Fruit fly (Drosophila melanogaster) whole organism, prepupa: Measurements from ENCODE around the gene Acsf2.

Experiments used
- Blimp-1 ChIP-seq: fragments of 200-800 bp; sonication (Bioruptor generic); optimal IDR thresholded peaks from 3 replicates; lab custom pipeline; 2017; ENCODE audit warnings: missing biosample characterization, missing genetic modification characterization, mild to moderate bottlenecking, moderate library complexity, missing genetic modification reagents
- CG10631 ChIP-seq: fragments of 200-800 bp; sonication (Bioruptor generic); optimal IDR thresholded peaks from 2 replicates; lab custom pipeline; 2016; ENCODE audit warnings: missing biosample characterization, missing genetic modification characterization
- CG11762 ChIP-seq: fragments of 200-800 bp; sonication (Bioruptor generic); optimal IDR thresholded peaks from 3 replicates; lab custom pipeline; 2016; ENCODE audit warnings: missing biosample characterization, missing genetic modification characterization; ENCODE audit not compliant: insufficient read depth
- CG11902 ChIP-seq: fragments of 200-800 bp; sonication (Bioruptor generic); optimal IDR thresholded peaks from 3 replicates; lab custom pipeline; 2016; ENCODE audit warnings: missing biosample characterization, missing genetic modification characterization
- CG15336 ChIP-seq: fragments of 200-800 bp; sonication (Bioruptor generic); IDR thresholded peaks from 2 replicates; pipeline ENCODE4 v1.3.6; 2022; ENCODE audit warnings: missing biosample characterization, missing genetic modification characterization
- CG1621 ChIP-seq: fragments of 200-800 bp; sonication (Bioruptor generic); optimal IDR thresholded peaks from 3 replicates; lab custom pipeline; 2018; ENCODE audit warnings: missing biosample characterization, mild to moderate bottlenecking, missing genetic modification characterization
- CG16779 ChIP-seq: fragments of 200-800 bp; sonication (Bioruptor generic); optimal IDR thresholded peaks from 3 replicates; lab custom pipeline; 2017; ENCODE audit warnings: missing biosample characterization, mild to moderate bottlenecking, missing genetic modification characterization
- CG3032 ChIP-seq: fragments of 200-800 bp; optimal IDR thresholded peaks from 2 replicates; lab custom pipeline; 2019; ENCODE audit warnings: missing biosample characterization, mild to moderate bottlenecking, missing genetic modification characterization, moderate library complexity
- CG31627 ChIP-seq: fragments of 200-800 bp; sonication (Bioruptor generic); optimal IDR thresholded peaks from 3 replicates; lab custom pipeline; 2016; ENCODE audit warnings: missing biosample characterization, missing genetic modification characterization
- CG34406 ChIP-seq: fragments of 200-800 bp; sonication (Bioruptor generic); optimal IDR thresholded peaks from 3 replicates; lab custom pipeline; 2016; ENCODE audit warnings: missing biosample characterization, missing genetic modification characterization
- CG3919 ChIP-seq: fragments of 200-800 bp; sonication (Bioruptor generic); optimal IDR thresholded peaks from 3 replicates; lab custom pipeline; 2016; ENCODE audit warnings: missing biosample characterization, missing genetic modification characterization
- CG4318 ChIP-seq: fragments of 200-800 bp; sonication (Bioruptor generic); optimal IDR thresholded peaks from 3 replicates; lab custom pipeline; 2017; ENCODE audit warnings: missing biosample characterization, mild to moderate bottlenecking, missing genetic modification characterization
- CG6163 ChIP-seq: fragments of 200-800 bp; sonication (Bioruptor generic); IDR thresholded peaks from 3 replicates; pipeline ENCODE4 v1.3.6; 2022; ENCODE audit warnings: missing biosample characterization, missing genetic modification characterization
- CG6276 ChIP-seq: fragments of 200-800 bp; sonication (Bioruptor generic); optimal IDR thresholded peaks from 2 replicates; lab custom pipeline; 2017; ENCODE audit warnings: missing biosample characterization, mild to moderate bottlenecking, missing genetic modification characterization
- CG6808 ChIP-seq: fragments of 200-800 bp; sonication (Bioruptor generic); optimal IDR thresholded peaks from 3 replicates; lab custom pipeline; 2017; ENCODE audit warnings: missing biosample characterization, missing genetic modification characterization, mild to moderate bottlenecking, moderate library complexity, missing genetic modification reagents
- CG6854 ChIP-seq: fragments of 200-800 bp; sonication (Bioruptor generic); optimal IDR thresholded peaks from 2 replicates; lab custom pipeline; 2017; ENCODE audit warnings: missing biosample characterization, mild to moderate bottlenecking, missing genetic modification characterization
- CG7368 ChIP-seq: fragments of 200-800 bp; sonication (Bioruptor generic); optimal IDR thresholded peaks from 3 replicates; lab custom pipeline; 2016; ENCODE audit warnings: missing biosample characterization, missing genetic modification characterization
- CG8119 ChIP-seq: fragments of 200-800 bp; sonication (Bioruptor generic); IDR thresholded peaks from 3 replicates; pipeline ENCODE4 v1.3.6; 2022; ENCODE audit warnings: missing biosample characterization, missing genetic modification characterization
- CG8319 ChIP-seq: fragments of 200-800 bp; sonication (Bioruptor generic); optimal IDR thresholded peaks from 3 replicates; lab custom pipeline; 2016; ENCODE audit warnings: missing biosample characterization, missing genetic modification characterization
- CG8632 ChIP-seq: fragments of 200-800 bp; sonication (Bioruptor generic); optimal IDR thresholded peaks from 3 replicates; lab custom pipeline; 2016; ENCODE audit warnings: missing biosample characterization, missing genetic modification characterization
- Eip75B ChIP-seq: fragments of 200-800 bp; sonication (Bioruptor generic); optimal IDR thresholded peaks from 3 replicates; lab custom pipeline; 2016; ENCODE audit warnings: missing biosample characterization, missing genetic modification characterization
- Eip78C ChIP-seq: fragments of 200-800 bp; sonication (Bioruptor generic); peaks from one replicate; lab custom pipeline; 2016; ENCODE audit warnings: missing biosample characterization, missing genetic modification characterization
- Eip93F ChIP-seq: fragments of 200-800 bp; sonication (Bioruptor generic); optimal IDR thresholded peaks from 2 replicates; lab custom pipeline; 2016; ENCODE audit warnings: missing biosample characterization, mild to moderate bottlenecking, missing genetic modification characterization
- Ets21C ChIP-seq: fragments of 200-800 bp; sonication (Bioruptor generic); optimal IDR thresholded peaks from 3 replicates; lab custom pipeline; 2016; ENCODE audit warnings: missing biosample characterization, missing genetic modification characterization
- Ets96B ChIP-seq: fragments of 200-800 bp; optimal IDR thresholded peaks from 2 replicates; lab custom pipeline; 2019; ENCODE audit warnings: missing biosample characterization, mild to moderate bottlenecking, missing genetic modification characterization, moderate library complexity
- Hr38 ChIP-seq: sonication (Bioruptor generic); optimal IDR thresholded peaks from 2 replicates; lab custom pipeline; 2016; ENCODE audit warnings: missing biosample characterization, missing genetic modification characterization
- Hr4 ChIP-seq: fragments of 200-800 bp; sonication (Bioruptor generic); optimal IDR thresholded peaks from 3 replicates; lab custom pipeline; 2016; ENCODE audit warnings: missing biosample characterization, missing genetic modification characterization
- Lpt ChIP-seq: fragments of 200-800 bp; sonication (Bioruptor generic); optimal IDR thresholded peaks from 3 replicates; lab custom pipeline; 2016; ENCODE audit warnings: missing biosample characterization, missing genetic modification characterization
- Met ChIP-seq: fragments of 200-800 bp; sonication (Bioruptor generic); optimal IDR thresholded peaks from 3 replicates; lab custom pipeline; 2016; ENCODE audit warnings: missing biosample characterization, missing genetic modification characterization
- OdsH ChIP-seq: fragments of 200-800 bp; sonication (Bioruptor generic); optimal IDR thresholded peaks from 3 replicates; lab custom pipeline; 2016; ENCODE audit warnings: missing biosample characterization, missing genetic modification characterization
- Smox ChIP-seq: fragments of 200-800 bp; sonication (Bioruptor generic); optimal IDR thresholded peaks from 3 replicates; lab custom pipeline; 2016; ENCODE audit warnings: missing biosample characterization, missing genetic modification characterization
- Sox102F ChIP-seq: fragments of 200-800 bp; sonication (Bioruptor generic); optimal IDR thresholded peaks from 2 replicates; lab custom pipeline; 2016; ENCODE audit warnings: missing biosample characterization, mild to moderate bottlenecking, missing genetic modification characterization
- Sox14 ChIP-seq: fragments of 200-800 bp; sonication (Bioruptor generic); optimal IDR thresholded peaks from 3 replicates; lab custom pipeline; 2016; ENCODE audit warnings: missing biosample characterization, missing genetic modification characterization
- cyc ChIP-seq: fragments of 200-800 bp; sonication (Bioruptor generic); optimal IDR thresholded peaks from 3 replicates; lab custom pipeline; 2016; ENCODE audit warnings: missing biosample characterization, missing genetic modification characterization
- dac ChIP-seq: fragments of 200-800 bp; sonication (Bioruptor generic); optimal IDR thresholded peaks from 2 replicates; lab custom pipeline; 2017; ENCODE audit warnings: missing biosample characterization, mild to moderate bottlenecking, missing genetic modification characterization
- dsx ChIP-seq: fragments of 200-800 bp; optimal IDR thresholded peaks from 3 replicates; lab custom pipeline; 2019; ENCODE audit warnings: missing biosample characterization, mild to moderate bottlenecking, missing genetic modification characterization, moderate library complexity; ENCODE audit not compliant: poor library complexity, severe bottlenecking
- eg ChIP-seq: fragments of 200-800 bp; sonication (Bioruptor generic); IDR thresholded peaks from 3 replicates; pipeline ENCODE4 v1.3.6; 2022; ENCODE audit warnings: missing biosample characterization, missing genetic modification characterization
- esn ChIP-seq: fragments of 200-800 bp; sonication (Bioruptor generic); optimal IDR thresholded peaks from 2 replicates; lab custom pipeline; 2016; ENCODE audit warnings: missing biosample characterization, mild to moderate bottlenecking, missing genetic modification characterization, moderate library complexity
- fd85E ChIP-seq: fragments of 200-800 bp; sonication (Bioruptor generic); optimal IDR thresholded peaks from 3 replicates; lab custom pipeline; 2016; ENCODE audit warnings: missing biosample characterization, missing genetic modification characterization
- fkh ChIP-seq: fragments of 200-800 bp; sonication (Bioruptor generic); optimal IDR thresholded peaks from 3 replicates; lab custom pipeline; 2017; ENCODE audit warnings: missing biosample characterization, mild to moderate bottlenecking, missing genetic modification characterization, moderate library complexity
- lz ChIP-seq: fragments of 200-800 bp; sonication (Bioruptor generic); optimal IDR thresholded peaks from 3 replicates; lab custom pipeline; 2016; ENCODE audit warnings: missing biosample characterization, missing genetic modification characterization
- net ChIP-seq: fragments of 200-800 bp; sonication (Bioruptor generic); optimal IDR thresholded peaks from 3 replicates; lab custom pipeline; 2016; ENCODE audit warnings: missing biosample characterization, missing genetic modification characterization
- pdm3 ChIP-seq: fragments of 200-800 bp; sonication (Bioruptor generic); optimal IDR thresholded peaks from 3 replicates; lab custom pipeline; 2016; ENCODE audit warnings: missing biosample characterization, missing genetic modification characterization
- ss ChIP-seq, 2 experiments: fragments of 200-800 bp; sonication (Bioruptor generic); optimal IDR thresholded peaks; 2 replicates in 1 of 2; 3 replicates in 1 of 2; lab custom pipeline; 2017 to 2018; ENCODE audit warnings: mild to moderate bottlenecking in 2 of 2, missing biosample characterization in 2 of 2, missing genetic modification characterization in 2 of 2, moderate library complexity in 1 of 2
- svp ChIP-seq: fragments of 200-800 bp; sonication (Bioruptor generic); peaks from one replicate; lab custom pipeline; 2016; ENCODE audit warnings: missing biosample characterization, missing genetic modification characterization
- topi ChIP-seq: fragments of 200-800 bp; sonication (Bioruptor generic); optimal IDR thresholded peaks from 3 replicates; lab custom pipeline; 2016; ENCODE audit warnings: missing biosample characterization, missing genetic modification characterization
- vri ChIP-seq: fragments of 200-800 bp; sonication (Bioruptor generic); optimal IDR thresholded peaks from 3 replicates; lab custom pipeline; 2016; ENCODE audit warnings: missing biosample characterization, mild to moderate bottlenecking, missing genetic modification characterization

Gene Acsf2

DNA sequence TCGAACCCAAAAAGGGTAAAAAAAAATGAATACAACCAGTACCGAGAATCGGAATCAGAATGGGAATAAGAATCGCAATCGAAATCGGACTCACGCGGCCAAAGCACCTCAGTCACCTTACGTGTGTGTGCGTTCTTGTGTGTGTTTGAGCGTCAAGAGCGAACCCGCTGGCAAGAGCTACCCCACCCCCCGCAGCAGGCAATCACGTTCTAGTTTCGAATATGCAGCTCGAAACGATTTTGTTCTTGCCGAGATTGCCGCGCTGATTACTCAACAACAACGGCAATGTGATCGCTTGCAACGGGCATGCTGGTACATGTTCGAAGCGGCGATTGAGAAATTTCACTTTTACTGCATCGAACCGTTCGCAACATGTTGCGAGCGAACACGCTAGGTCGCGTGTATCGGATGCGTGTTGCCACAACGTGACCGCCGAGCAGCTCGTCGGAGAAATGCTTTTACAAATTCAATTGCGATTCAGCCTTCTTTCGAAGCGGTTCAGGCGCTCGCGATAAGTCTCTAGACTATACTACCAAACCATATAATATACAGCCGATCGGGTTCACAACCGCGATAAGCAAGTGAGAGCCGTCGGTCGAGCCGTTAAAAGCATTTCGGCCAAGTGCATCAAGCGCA, 36.7 kb downstream of the Acsf2 start:
- TF ChIP-seq Sox14 (GFP tag; lab: Kevin White, UChicago) = peak; percentile 40
- TF ChIP-seq ss (GFP tag; optimal IDR thresholded peaks at IDR 0.05; lab: Kevin White, UChicago) = peak; percentile 47 to 75
- peak; percentile 24; the same call in 1 of the 2 replicates for TF ChIP-seq CG15336 (GFP tag; lab: Robert Waterston, UW)
- TF ChIP-seq CG11762 = no peak
- TF ChIP-seq CG4318 (GFP tag; lab: Kevin White, UChicago) = no peak
- no peak for TF ChIP-seq Hr38 (GFP tag; lab: Kevin White, UChicago)
- TF ChIP-seq fd85E (GFP tag; lab: Kevin White, UChicago) = peak; percentile 42
- peak; percentile 49; the same call in 2 of the 3 replicates for TF ChIP-seq CG6163 (GFP tag; lab: Robert Waterston, UW)
- TF ChIP-seq CG1621 (tag; lab: Kevin White, UChicago) = peak; percentile 16
- TF ChIP-seq dsx = peak; percentile 64
- peak; percentile 90 for TF ChIP-seq Blimp-1 (GFP tag; lab: Kevin White, UChicago)
- TF ChIP-seq CG6276 = no peak
- TF ChIP-seq CG3032 = no peak
- TF ChIP-seq CG6808 (GFP tag; lab: Kevin White, UChicago) = peak; percentile 40
- TF ChIP-seq CG11902 (GFP tag; lab: Kevin White, UChicago) = no peak
- peak; percentile 6 for TF ChIP-seq lz
- TF ChIP-seq CG10631 (GFP tag; lab: Kevin White, UChicago) = no peak
- peak; percentile 52 for TF ChIP-seq CG16779 (tag; lab: Kevin White, UChicago)
- no peak for TF ChIP-seq pdm3 (GFP tag; lab: Kevin White, UChicago)
- no peak for TF ChIP-seq Ets21C (GFP tag; lab: Kevin White, UChicago)
- TF ChIP-seq OdsH (GFP tag; lab: Kevin White, UChicago) = no peak
- peak; percentile 93 for TF ChIP-seq svp (GFP tag; lab: Kevin White, UChicago)
- TF ChIP-seq CG31627 = no peak
- peak; percentile 15 for TF ChIP-seq Smox (GFP tag; lab: Kevin White, UChicago)
- TF ChIP-seq net (GFP tag; lab: Kevin White, UChicago) = peak; percentile 9
- no peak for TF ChIP-seq CG34406 (GFP tag; lab: Kevin White, UChicago)
- no peak for TF ChIP-seq Hr4
- peak; percentile 25 for TF ChIP-seq topi (GFP tag; lab: Kevin White, UChicago)
- TF ChIP-seq CG8632 (GFP tag; lab: Kevin White, UChicago) = no peak
- no peak for TF ChIP-seq CG8119
- TF ChIP-seq Ets96B (tag; lab: Kevin White, UChicago) = no peak
- TF ChIP-seq cyc (GFP tag; lab: Kevin White, UChicago) = no peak
- no peak for TF ChIP-seq dac (GFP tag; lab: Kevin White, UChicago)
- peak; percentile 83 for TF ChIP-seq Eip93F (GFP tag; lab: Kevin White, UChicago)
- TF ChIP-seq Met (GFP tag; lab: Kevin White, UChicago) = peak; percentile 41
- TF ChIP-seq fkh = no peak
- peak; percentile 64 for TF ChIP-seq CG3919 (GFP tag; lab: Kevin White, UChicago)
- peak; percentile 72 for TF ChIP-seq Eip78C (GFP tag; lab: Kevin White, UChicago)
- no peak for TF ChIP-seq Lpt
- peak; percentile 83 for TF ChIP-seq CG6854 (GFP tag; lab: Kevin White, UChicago)
- peak; percentile 45 for TF ChIP-seq CG7368 (GFP tag; lab: Kevin White, UChicago)
- TF ChIP-seq eg (GFP tag; lab: Robert Waterston, UW) = peak; percentile 49; the same call in 1 of the 3 replicates
- no peak for TF ChIP-seq CG8319 (GFP tag; lab: Kevin White, UChicago)
- peak; percentile 31 for TF ChIP-seq esn (GFP tag; lab: Kevin White, UChicago)
- peak; percentile 57 for TF ChIP-seq Sox102F (GFP tag; lab: Kevin White, UChicago)
- peak; percentile 100 for TF ChIP-seq vri (GFP tag; lab: Kevin White, UChicago)
- peak; percentile 72 for TF ChIP-seq Eip75B (GFP tag; lab: Kevin White, UChicago)
